Worm (Caenorhabditis elegans) whole organism, midembryonic: Measurements from ENCODE around the gene chw-1.

Source experiments
- T22C8.4 ChIP-seq: fragments of 200-800 bp; sonication (Bioruptor generic); IDR thresholded peaks from 2 replicates; pipeline ENCODE4 v1.3.6; 2022; ENCODE audit warnings: missing genetic modification characterization, missing compliant biosample characterization
- cog-1 ChIP-seq: sonication (generic microtip); optimal IDR thresholded peaks from 2 replicates; lab custom pipeline; 2016; ENCODE audit warnings: missing genetic modification characterization, missing compliant biosample characterization
- flt-1 ChIP-seq: fragments of 200-800 bp; sonication (Bioruptor generic); IDR thresholded peaks from 2 replicates; pipeline ENCODE4 v1.3.6; 2022; ENCODE audit warnings: missing genetic modification characterization, missing compliant biosample characterization
- med-1 ChIP-seq: sonication (generic microtip); optimal IDR thresholded peaks from 2 replicates; lab custom pipeline; 2017; ENCODE audit warnings: missing genetic modification characterization, mild to moderate bottlenecking, missing compliant biosample characterization, antibody characterized with exemption, missing genetic modification reagents; ENCODE audit not compliant: insufficient read depth
- ref-1 ChIP-seq: fragments of 200-800 bp; sonication (Bioruptor generic); conservative IDR thresholded peaks from 2 replicates; pipeline ENCODE4 v1.3.6; 2022; ENCODE audit warnings: missing genetic modification reagents, missing genetic modification characterization, missing compliant biosample characterization
- tab-1 ChIP-seq: fragments of 200-800 bp; sonication (Bioruptor generic); IDR thresholded peaks from 2 replicates; pipeline ENCODE4 v1.3.6; 2022; ENCODE audit warnings: missing genetic modification characterization, missing compliant biosample characterization
- ztf-29 ChIP-seq: fragments of 200-800 bp; sonication (Bioruptor generic); IDR thresholded peaks from 2 replicates; pipeline ENCODE4 v1.3.6; 2022; ENCODE audit warnings: missing genetic modification reagents, missing genetic modification characterization, missing compliant biosample characterization

ce11 chrV:10421802-10422201, 40.3 kb upstream of the chw-1 start, which contains the start of gene col-13:
- TF ChIP-seq ref-1 (GFP tag; lab: Robert Waterston, UW): no peak
- no peak for TF ChIP-seq T22C8.4 (GFP tag; lab: Robert Waterston, UW)
- TF ChIP-seq med-1 (GFP tag; lab: Kevin White, UChicago): no peak
- no peak for TF ChIP-seq tab-1 (GFP tag; lab: Robert Waterston, UW)
- no peak for TF ChIP-seq cog-1 (tag; lab: Kevin White, UChicago)
- TF ChIP-seq ztf-29: no peak
- no peak for TF ChIP-seq flt-1 (GFP tag; lab: Robert Waterston, UW)
